Fruit fly (Drosophila melanogaster): ENCODE data around the gene CG15812.
A peak's percentile ranks its signal among the peaks of the same experiment; 100 is the strongest.

The CG15812 gene

DNA sequence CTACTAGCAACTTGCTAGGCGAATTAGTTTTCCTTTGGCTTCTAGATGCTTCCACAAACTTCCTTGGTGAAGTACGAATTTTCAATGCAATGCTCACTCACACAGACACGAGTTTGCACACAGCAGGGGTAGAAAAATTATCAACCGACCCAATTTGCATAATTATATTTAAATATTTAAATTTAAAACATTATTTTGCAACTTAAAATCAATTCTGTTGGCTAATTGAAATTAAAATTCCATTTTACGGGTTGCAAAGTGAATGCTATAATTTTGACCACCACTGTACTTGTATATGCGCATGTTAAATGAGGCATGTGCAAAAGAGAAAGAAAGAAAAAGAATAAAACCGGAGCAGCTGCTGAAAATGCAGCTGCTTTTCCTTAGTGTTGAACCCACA lies 34.3 kb downstream of the CG15812 start (continued):
- TF ChIP-seq aop (GFP tag; IDR thresholded peaks at IDR 0.05) (peak; percentile 59; the same call in 1 of the 2 replicates), kah (GFP tag; optimal IDR thresholded peaks at IDR 0.05) (peak; percentile 88), CG18599 (GFP tag; optimal IDR thresholded peaks at IDR 0.05) (peak; percentile 96), dysf (GFP tag; IDR thresholded peaks at IDR 0.05) (peak; percentile 94), Hr39 (optimal IDR thresholded peaks at IDR 0.05) (no peak), tx (GFP tag; optimal IDR thresholded peaks at IDR 0.05) (peak; percentile 5), Tbp (GFP tag; optimal IDR thresholded peaks at IDR 0.05) (no peak), GATAe (GFP tag; conservative IDR thresholded peaks at IDR 0.05) (peak; percentile 43; the same call in 1 of the 2 replicates), D (optimal IDR thresholded peaks at IDR 0.05) (no peak), D (GFP tag; optimal IDR thresholded peaks at IDR 0.05) (peak; percentile 93), CG13894 (tag; optimal IDR thresholded peaks at IDR 0.05) (peak; percentile 89), CG17186 (GFP tag; optimal IDR thresholded peaks at IDR 0.05) (peak; percentile 47), CG9797 (GFP tag; optimal IDR thresholded peaks at IDR 0.05) (peak; percentile 30), CG14860 (GFP tag; IDR thresholded peaks at IDR 0.05; ENCODE audit: partially characterized antibody) (no peak), Scr (GFP tag; IDR thresholded peaks at IDR 0.05; ENCODE audit: partially characterized antibody) (no peak), slp2 (GFP tag; optimal IDR thresholded peaks at IDR 0.05) (peak; percentile 50), ranshi (GFP tag; IDR thresholded peaks at IDR 0.05) (peak; percentile 95), Hmr (GFP tag; optimal IDR thresholded peaks at IDR 0.05) (peak; percentile 94), Xrp1 (GFP tag; IDR thresholded peaks at IDR 0.05) (peak; percentile 97), CG6683 (GFP tag; optimal IDR thresholded peaks at IDR 0.05) (peak; percentile 86), CG30020 (tag; optimal IDR thresholded peaks at IDR 0.05) (peak; percentile 48), CG18262 (tag; optimal IDR thresholded peaks at IDR 0.05) (peak; percentile 95), CG3163 (GFP tag; optimal IDR thresholded peaks at IDR 0.05) (no peak), en (GFP tag; optimal IDR thresholded peaks at IDR 0.05) (peak; percentile 24), Bteb2 (GFP tag; optimal IDR thresholded peaks at IDR 0.05) (peak; percentile 52), salm (tag; optimal IDR thresholded peaks at IDR 0.05) (peak; percentile 90), CG12219 (GFP tag; optimal IDR thresholded peaks at IDR 0.05) (peak; percentile 92), HLH4C (GFP tag; IDR thresholded peaks at IDR 0.05; ENCODE audit: partially characterized antibody) (no peak), Chrac-16 (GFP tag; optimal IDR thresholded peaks at IDR 0.05) (peak; percentile 87), CG1792 (GFP tag; optimal IDR thresholded peaks at IDR 0.05) (peak; percentile 50), CG9727 (GFP tag; optimal IDR thresholded peaks at IDR 0.05) (peak; percentile 94), abd-A (tag; optimal IDR thresholded peaks at IDR 0.05) (peak; percentile 41), BtbVII (GFP tag; optimal IDR thresholded peaks at IDR 0.05) (peak; percentile 95), z (GFP tag; IDR thresholded peaks at IDR 0.05) (0 out of 3 replicates have a peak, but pooled peaks have one; percentile 32), pum (GFP tag; optimal IDR thresholded peaks at IDR 0.05) (peak; percentile 46), fu2 (GFP tag; optimal IDR thresholded peaks at IDR 0.05) (peak; percentile 14), sima (GFP tag; optimal IDR thresholded peaks at IDR 0.05) (no peak), CG9609 (GFP tag; optimal IDR thresholded peaks at IDR 0.05) (peak; percentile 13), CG17912 (GFP tag; optimal IDR thresholded peaks at IDR 0.05) (no peak), Poxn (GFP tag; IDR thresholded peaks at IDR 0.05) (peak; percentile 54; the same call in 1 of the 2 replicates), CG6791 (GFP tag; IDR thresholded peaks at IDR 0.05; ENCODE audit: partially characterized antibody) (no peak), CG43689 (GFP tag; IDR thresholded peaks at IDR 0.05) (peak; percentile 77), pan (optimal IDR thresholded peaks at IDR 0.05) (no peak), pan (GFP tag; optimal IDR thresholded peaks at IDR 0.05 in 1 of 2, IDR thresholded peaks at IDR 0.05 in 1 of 2) (peak in 1 of 2 experiments; percentile 97), CG4360 (GFP tag; IDR thresholded peaks at IDR 0.05) (peak; percentile 71), lab (GFP tag; optimal IDR thresholded peaks at IDR 0.05) (peak; percentile 97), fd96Cb (tag; optimal IDR thresholded peaks at IDR 0.05) (peak; percentile 96), peb (GFP tag; IDR thresholded peaks at IDR 0.05) (peak; percentile 90), CG12299 (tag; optimal IDR thresholded peaks at IDR 0.05) (peak; percentile 93), sqz (GFP tag; optimal IDR thresholded peaks at IDR 0.05) (no peak), HLH54F (GFP tag; optimal IDR thresholded peaks at IDR 0.05) (peak; percentile 48)
